Fruit fly (Drosophila melanogaster) whole organism, prepupa: ENCODE measurements around the gene Nrg.

Experiments used
- CG15336 ChIP-seq: fragments of 200-800 bp; sonication (Bioruptor generic); IDR thresholded peaks from 2 replicates; pipeline ENCODE4 v1.3.6; 2022; ENCODE audit warnings: missing biosample characterization, missing genetic modification characterization
- CG3032 ChIP-seq: fragments of 200-800 bp; optimal IDR thresholded peaks from 2 replicates; lab custom pipeline; 2019; ENCODE audit warnings: missing biosample characterization, mild to moderate bottlenecking, missing genetic modification characterization, moderate library complexity
- CG34406 ChIP-seq: fragments of 200-800 bp; sonication (Bioruptor generic); optimal IDR thresholded peaks from 3 replicates; lab custom pipeline; 2016; ENCODE audit warnings: missing biosample characterization, missing genetic modification characterization
- CG3919 ChIP-seq: fragments of 200-800 bp; sonication (Bioruptor generic); optimal IDR thresholded peaks from 3 replicates; lab custom pipeline; 2016; ENCODE audit warnings: missing biosample characterization, missing genetic modification characterization
- CG4318 ChIP-seq: fragments of 200-800 bp; sonication (Bioruptor generic); optimal IDR thresholded peaks from 3 replicates; lab custom pipeline; 2017; ENCODE audit warnings: missing biosample characterization, mild to moderate bottlenecking, missing genetic modification characterization
- CG6854 ChIP-seq: fragments of 200-800 bp; sonication (Bioruptor generic); optimal IDR thresholded peaks from 2 replicates; lab custom pipeline; 2017; ENCODE audit warnings: missing biosample characterization, mild to moderate bottlenecking, missing genetic modification characterization
- CG7368 ChIP-seq: fragments of 200-800 bp; sonication (Bioruptor generic); optimal IDR thresholded peaks from 3 replicates; lab custom pipeline; 2016; ENCODE audit warnings: missing biosample characterization, missing genetic modification characterization
- CG9139 ChIP-seq: fragments of 200-800 bp; sonication (Bioruptor generic); optimal IDR thresholded peaks from 3 replicates; lab custom pipeline; 2017; ENCODE audit warnings: missing biosample characterization, mild to moderate bottlenecking, missing genetic modification characterization
- Eip78C ChIP-seq: fragments of 200-800 bp; sonication (Bioruptor generic); peaks from one replicate; lab custom pipeline; 2016; ENCODE audit warnings: missing biosample characterization, missing genetic modification characterization
- Ets21C ChIP-seq: fragments of 200-800 bp; sonication (Bioruptor generic); optimal IDR thresholded peaks from 3 replicates; lab custom pipeline; 2016; ENCODE audit warnings: missing biosample characterization, missing genetic modification characterization
- Hr4 ChIP-seq: fragments of 200-800 bp; sonication (Bioruptor generic); optimal IDR thresholded peaks from 3 replicates; lab custom pipeline; 2016; ENCODE audit warnings: missing biosample characterization, missing genetic modification characterization
- Sox102F ChIP-seq: fragments of 200-800 bp; sonication (Bioruptor generic); optimal IDR thresholded peaks from 2 replicates; lab custom pipeline; 2016; ENCODE audit warnings: missing biosample characterization, mild to moderate bottlenecking, missing genetic modification characterization
- Sox15 ChIP-seq: fragments of 200-800 bp; sonication (Bioruptor generic); optimal IDR thresholded peaks from 3 replicates; lab custom pipeline; 2016; ENCODE audit warnings: missing biosample characterization, missing genetic modification characterization
- eg ChIP-seq: fragments of 200-800 bp; sonication (Bioruptor generic); IDR thresholded peaks from 3 replicates; pipeline ENCODE4 v1.3.6; 2022; ENCODE audit warnings: missing biosample characterization, missing genetic modification characterization

DNA sequence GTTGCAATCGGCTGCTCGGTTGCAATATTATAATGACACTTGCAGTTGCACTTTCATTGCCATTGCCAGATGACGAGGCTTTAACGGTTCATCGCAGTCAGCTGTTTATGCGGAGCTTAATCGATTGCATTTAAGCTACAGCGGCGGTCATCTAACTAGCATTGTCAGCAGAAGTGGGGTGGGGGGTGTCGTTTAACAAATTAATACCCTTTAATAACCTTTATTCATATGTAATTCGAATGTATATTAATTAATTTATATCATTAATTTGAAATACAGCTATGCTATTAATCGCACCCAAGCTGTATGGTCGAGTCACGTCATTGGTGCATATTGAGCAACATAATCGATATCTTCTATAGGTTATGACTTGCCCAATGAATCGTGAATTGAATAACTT lies 24.3 kb upstream of the Nrg start:
- peak; percentile 87 for TF ChIP-seq CG15336 (GFP tag; lab: Robert Waterston, UW)
- TF ChIP-seq eg, result peak; percentile 93
- TF ChIP-seq Sox102F (GFP tag; lab: Kevin White, UChicago), result peak; percentile 65
- peak; percentile 78 for TF ChIP-seq CG7368 (GFP tag; lab: Kevin White, UChicago)
- TF ChIP-seq CG9139 (GFP tag; lab: Kevin White, UChicago), result peak; percentile 57
- TF ChIP-seq Eip78C, result peak; percentile 86
- TF ChIP-seq Ets21C (GFP tag; lab: Kevin White, UChicago), result peak; percentile 28
- peak; percentile 84 for TF ChIP-seq CG3919 (GFP tag; lab: Kevin White, UChicago)
- TF ChIP-seq CG4318 (GFP tag; lab: Kevin White, UChicago), result peak; percentile 73
- TF ChIP-seq CG34406 (GFP tag; lab: Kevin White, UChicago), result peak; percentile 82
- peak; percentile 71 for TF ChIP-seq CG3032 (tag; lab: Kevin White, UChicago)
- peak; percentile 72 for TF ChIP-seq Sox15
- TF ChIP-seq Hr4 (GFP tag; lab: Kevin White, UChicago), result peak; percentile 76
- TF ChIP-seq CG6854 (GFP tag; lab: Kevin White, UChicago), result peak; percentile 47
